Fruit fly (Drosophila melanogaster) whole organism, embryonic: ENCODE measurements around the gene CG2157.

Experiments used
- Atf-2 ChIP-seq: fragments of 200-800 bp; sonication (Bioruptor generic); optimal IDR thresholded peaks from 2 replicates; lab custom pipeline; 2016; ENCODE audit warnings: missing biosample characterization, missing genetic modification characterization
- Atf6 ChIP-seq: fragments of 200-800 bp; sonication (Bioruptor generic); IDR thresholded peaks from 2 replicates; pipeline ENCODE4 v1.3.6; 2022; ENCODE audit warnings: missing biosample characterization, missing genetic modification characterization
- Blimp-1 ChIP-seq: fragments of 200-800 bp; sonication (Bioruptor generic); optimal IDR thresholded peaks from 3 replicates; lab custom pipeline; 2018; ENCODE audit warnings: missing biosample characterization, missing genetic modification characterization, mild to moderate bottlenecking, moderate library complexity, missing genetic modification reagents
- CG11093 ChIP-seq: fragments of 200-800 bp; sonication (Bioruptor generic); IDR thresholded peaks from 3 replicates; pipeline ENCODE4 v1.3.6; 2022; ENCODE audit warnings: missing biosample characterization, missing genetic modification characterization
- CG12391 ChIP-seq: fragments of 200-800 bp; sonication (Bioruptor generic); optimal IDR thresholded peaks from 3 replicates; lab custom pipeline; 2018; ENCODE audit warnings: missing biosample characterization, mild to moderate bottlenecking, missing genetic modification characterization, moderate library complexity
- CG15269 ChIP-seq: fragments of 200-800 bp; sonication (Bioruptor generic); optimal IDR thresholded peaks from 2 replicates; lab custom pipeline; 2018; ENCODE audit warnings: missing biosample characterization, mild to moderate bottlenecking, missing genetic modification characterization, moderate library complexity
- CG1603 ChIP-seq: fragments of 200-800 bp; sonication (Bioruptor generic); optimal IDR thresholded peaks from 2 replicates; lab custom pipeline; 2019; ENCODE audit warnings: missing biosample characterization, mild to moderate bottlenecking, missing genetic modification characterization, moderate library complexity
- CG18011 ChIP-seq: fragments of 200-800 bp; sonication (Bioruptor generic); optimal IDR thresholded peaks from 2 replicates; lab custom pipeline; 2017; ENCODE audit warnings: missing biosample characterization, missing genetic modification characterization, mild to moderate bottlenecking, moderate library complexity, missing genotype
- CG2120 ChIP-seq: fragments of 200-800 bp; sonication (Bioruptor generic); optimal IDR thresholded peaks from 3 replicates; lab custom pipeline; 2016; ENCODE audit warnings: missing biosample characterization, missing genetic modification characterization
- CG2129 ChIP-seq: fragments of 200-800 bp; sonication (Bioruptor generic); IDR thresholded peaks from 2 replicates; pipeline ENCODE4 v1.3.6; 2022; ENCODE audit warnings: missing biosample characterization, missing genetic modification characterization; ENCODE audit not compliant: partially characterized antibody
- CG3065 ChIP-seq: fragments of 200-800 bp; sonication (Bioruptor generic); optimal IDR thresholded peaks from 2 replicates; lab custom pipeline; 2016; ENCODE audit warnings: missing biosample characterization, missing genetic modification characterization
- CG32532 ChIP-seq: fragments of 200-800 bp; sonication (Bioruptor generic); IDR thresholded peaks from 2 replicates; pipeline ENCODE4 v1.3.6; 2022; ENCODE audit warnings: missing biosample characterization, missing genetic modification characterization
- CG32767 ChIP-seq: fragments of 200-800 bp; sonication (Bioruptor generic); IDR thresholded peaks from 2 replicates; pipeline ENCODE4 v1.3.6; 2022; ENCODE audit warnings: missing biosample characterization, missing genetic modification characterization
- CG3847 ChIP-seq: fragments of 200-800 bp; sonication (Bioruptor generic); IDR thresholded peaks from 2 replicates; pipeline ENCODE4 v1.3.6; 2022; ENCODE audit warnings: missing biosample characterization, missing genetic modification characterization
- CG4820 ChIP-seq: fragments of 200-800 bp; sonication (Bioruptor generic); optimal IDR thresholded peaks from 3 replicates; lab custom pipeline; 2016; ENCODE audit warnings: missing biosample characterization, missing genetic modification characterization
- CG6813 ChIP-seq: fragments of 200-800 bp; sonication (Bioruptor generic); optimal IDR thresholded peaks from 2 replicates; lab custom pipeline; 2017; ENCODE audit warnings: missing biosample characterization, missing genetic modification characterization, mild to moderate bottlenecking, moderate library complexity, missing genetic modification reagents
- CG8944 ChIP-seq: fragments of 200-800 bp; sonication (Bioruptor generic); optimal IDR thresholded peaks from 3 replicates; lab custom pipeline; 2016; ENCODE audit warnings: missing biosample characterization, missing genetic modification characterization
- CHES-1-like ChIP-seq: fragments of 200-800 bp; sonication (Bioruptor generic); optimal IDR thresholded peaks from 2 replicates; lab custom pipeline; 2016; ENCODE audit warnings: missing biosample characterization, missing genetic modification characterization
- D ChIP-seq, 2 experiments: fragments of 200-800 bp in 1 of 2; fragments of >200 bp in 1 of 2; sonication (Bioruptor generic) in 1 of 2; optimal IDR thresholded peaks; 2 replicates in 1 of 2; 3 replicates in 1 of 2; lab custom pipeline; 2017; ENCODE audit warnings: mild to moderate bottlenecking in 1 of 2, missing biosample characterization in 1 of 2, missing genetic modification characterization in 1 of 2, missing genetic modification reagents in 1 of 2
- Dek ChIP-seq: fragments of 200-800 bp; sonication (Bioruptor generic); optimal IDR thresholded peaks from 3 replicates; lab custom pipeline; 2019; ENCODE audit warnings: missing biosample characterization, mild to moderate bottlenecking, missing genetic modification characterization, moderate library complexity
- GATAe ChIP-seq: fragments of 200-800 bp; sonication (Bioruptor generic); conservative IDR thresholded peaks from 2 replicates; pipeline ENCODE4 v1.3.6; 2022; ENCODE audit warnings: missing biosample characterization, missing genetic modification characterization
- H2.0 ChIP-seq: fragments of 200-800 bp; sonication (Bioruptor generic); IDR thresholded peaks from 2 replicates; pipeline ENCODE4 v1.3.6; 2022; ENCODE audit warnings: missing biosample characterization, missing genetic modification characterization
- Mrtf ChIP-seq: fragments of 200-800 bp; sonication (Bioruptor generic); IDR thresholded peaks from 3 replicates; pipeline ENCODE4 v1.3.6; 2022; ENCODE audit warnings: missing biosample characterization, missing genetic modification characterization
- Nf-YB ChIP-seq: fragments of 200-800 bp; sonication (Bioruptor generic); optimal IDR thresholded peaks from 3 replicates; lab custom pipeline; 2019; ENCODE audit warnings: missing biosample characterization, mild to moderate bottlenecking, missing genetic modification characterization, moderate library complexity
- Sox102F ChIP-seq: fragments of 200-800 bp; sonication (Bioruptor generic); optimal IDR thresholded peaks from 2 replicates; lab custom pipeline; 2018; ENCODE audit warnings: missing biosample characterization, mild to moderate bottlenecking, missing genetic modification characterization, moderate library complexity
- Usf ChIP-seq: fragments of 200-800 bp; sonication (Bioruptor generic); optimal IDR thresholded peaks from 2 replicates; lab custom pipeline; 2017; ENCODE audit warnings: missing genotype, missing biosample characterization, missing genetic modification characterization
- Xbp1 ChIP-seq: fragments of 200-800 bp; sonication (Bioruptor generic); optimal IDR thresholded peaks from 3 replicates; lab custom pipeline; 2016; ENCODE audit warnings: missing biosample characterization, mild to moderate bottlenecking, missing genetic modification characterization
- chinmo ChIP-seq: fragments of 200-800 bp; sonication (Bioruptor generic); IDR thresholded peaks from 4 replicates; pipeline ENCODE4 v1.3.6; 2022; ENCODE audit warnings: missing biosample characterization, missing genetic modification characterization; ENCODE audit not compliant: partially characterized antibody
- crp ChIP-seq, 2 experiments: fragments of 200-800 bp; sonication (Bioruptor generic); optimal IDR thresholded peaks; 2 replicates in 1 of 2; 3 replicates in 1 of 2; lab custom pipeline; 2017; ENCODE audit warnings: missing biosample characterization in 2 of 2, missing genetic modification characterization in 2 of 2, mild to moderate bottlenecking in 1 of 2, moderate library complexity in 1 of 2
- cwo ChIP-seq: fragments of 200-800 bp; sonication (Bioruptor generic); optimal IDR thresholded peaks from 3 replicates; lab custom pipeline; 2017; ENCODE audit warnings: missing biosample characterization, missing genetic modification characterization, mild to moderate bottlenecking, moderate library complexity, missing genetic modification reagents
- grn ChIP-seq: fragments of 200-800 bp; sonication (Bioruptor generic); optimal IDR thresholded peaks from 3 replicates; lab custom pipeline; 2017; ENCODE audit warnings: missing biosample characterization, missing genetic modification characterization
- jing ChIP-seq: fragments of 200-800 bp; sonication (Bioruptor generic); optimal IDR thresholded peaks from 2 replicates; lab custom pipeline; 2018; ENCODE audit warnings: missing biosample characterization, mild to moderate bottlenecking, missing genetic modification characterization
- jumu ChIP-seq: fragments of 200-800 bp; sonication (Bioruptor generic); optimal IDR thresholded peaks from 3 replicates; lab custom pipeline; 2016; ENCODE audit warnings: missing biosample characterization, missing genetic modification characterization
- mirr ChIP-seq: fragments of 200-800 bp; sonication (Bioruptor generic); optimal IDR thresholded peaks from 3 replicates; lab custom pipeline; 2018; ENCODE audit warnings: missing biosample characterization, mild to moderate bottlenecking, missing genetic modification characterization
- nau ChIP-seq: fragments of 200-800 bp; sonication (Bioruptor generic); optimal IDR thresholded peaks from 3 replicates; lab custom pipeline; 2017; ENCODE audit warnings: missing biosample characterization, mild to moderate bottlenecking, missing genetic modification characterization, missing genetic modification reagents
- nmo ChIP-seq: fragments of 200-800 bp; sonication (Bioruptor generic); optimal IDR thresholded peaks from 2 replicates; lab custom pipeline; 2018; ENCODE audit warnings: missing biosample characterization, mild to moderate bottlenecking, missing genetic modification characterization, moderate library complexity
- odd ChIP-seq: fragments of 200-800 bp; sonication (Bioruptor generic); optimal IDR thresholded peaks from 2 replicates; lab custom pipeline; 2017; ENCODE audit warnings: missing biosample characterization, mild to moderate bottlenecking, missing genetic modification characterization
- onecut ChIP-seq: fragments of 200-800 bp; sonication (Bioruptor generic); IDR thresholded peaks from 2 replicates; pipeline ENCODE4 v1.3.6; 2022; ENCODE audit warnings: missing biosample characterization, missing genetic modification characterization
- ro ChIP-seq: fragments of 200-800 bp; sonication (Bioruptor generic); IDR thresholded peaks from 2 replicates; pipeline ENCODE4 v1.3.6; 2022; ENCODE audit warnings: missing biosample characterization, missing genetic modification characterization
- run ChIP-seq: fragments of 200-800 bp; sonication (Bioruptor generic); optimal IDR thresholded peaks from 3 replicates; lab custom pipeline; 2018; ENCODE audit warnings: missing biosample characterization, mild to moderate bottlenecking, missing genetic modification characterization
- sens ChIP-seq: fragments of 200-800 bp; sonication (Bioruptor generic); peaks from one replicate; lab custom pipeline; 2016; ENCODE audit warnings: missing biosample characterization, missing genetic modification characterization
- slou ChIP-seq: fragments of 200-800 bp; sonication (Bioruptor generic); optimal IDR thresholded peaks from 3 replicates; lab custom pipeline; 2016; ENCODE audit warnings: missing biosample characterization, missing genetic modification characterization
- sqz ChIP-seq: fragments of 200-800 bp; sonication (Bioruptor generic); optimal IDR thresholded peaks from 3 replicates; lab custom pipeline; 2018; ENCODE audit warnings: missing biosample characterization, mild to moderate bottlenecking, missing genetic modification characterization
- stwl ChIP-seq: fragments of 200-800 bp; sonication (Bioruptor generic); optimal IDR thresholded peaks from 3 replicates; lab custom pipeline; 2018; ENCODE audit warnings: missing biosample characterization, mild to moderate bottlenecking, missing genetic modification characterization, moderate library complexity
- vvl ChIP-seq: fragments of 200-800 bp; sonication (Bioruptor generic); IDR thresholded peaks from 2 replicates; pipeline ENCODE4 v1.3.6; 2022; ENCODE audit warnings: missing biosample characterization, missing genetic modification characterization
- zen ChIP-seq: fragments of 200-800 bp; sonication (Bioruptor generic); optimal IDR thresholded peaks from 3 replicates; lab custom pipeline; 2018; ENCODE audit warnings: missing biosample characterization, mild to moderate bottlenecking, missing genetic modification characterization, moderate library complexity
- zfh2 ChIP-seq: fragments of 200-800 bp; sonication (Bioruptor generic); optimal IDR thresholded peaks from 2 replicates; lab custom pipeline; 2016; ENCODE audit warnings: missing biosample characterization, missing genetic modification characterization

CG2157 gene

DNA sequence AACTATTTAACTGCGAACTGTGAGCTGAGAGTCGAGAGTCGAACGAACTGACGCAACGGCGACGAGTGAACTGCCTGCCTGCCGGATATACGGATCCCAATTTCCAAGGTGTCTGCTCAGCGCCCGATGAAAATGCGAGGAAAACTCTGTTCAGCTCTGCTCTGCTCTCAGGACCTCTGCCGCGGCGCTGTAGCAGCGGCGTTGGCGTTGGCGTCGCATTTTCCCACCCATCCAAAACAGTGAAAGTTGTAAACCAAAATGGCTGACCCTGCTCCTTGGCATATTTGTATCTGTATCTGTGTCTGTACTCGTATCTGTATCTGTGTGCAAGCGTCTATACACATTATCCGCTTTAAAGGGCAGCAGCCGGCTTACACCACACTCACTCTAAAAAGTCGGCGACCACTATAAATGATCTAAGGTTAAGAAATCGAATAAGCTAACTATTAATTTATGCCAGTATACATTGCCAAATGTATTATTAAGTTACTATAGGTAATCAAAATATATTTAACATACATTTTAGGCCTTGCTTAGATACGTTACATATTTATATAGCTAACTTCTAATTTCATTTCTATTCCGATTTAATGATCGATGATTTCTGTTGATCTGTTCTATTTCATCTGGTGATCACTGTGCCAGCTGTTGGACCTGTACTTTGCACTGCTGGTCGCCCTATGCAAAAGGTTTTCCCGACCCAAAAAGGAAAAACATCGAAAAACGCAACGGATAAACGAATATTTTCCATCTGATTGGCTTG is 46.2 kb upstream of the CG2157 start (continued):
- peak; percentile 29 for TF ChIP-seq nau (GFP tag; lab: Kevin White, UChicago)
- peak; percentile 95 for TF ChIP-seq sens (GFP tag; lab: Kevin White, UChicago)
- peak; percentile 13 for TF ChIP-seq Atf-2
- TF ChIP-seq vvl, result peak; percentile 52; the same call in 1 of the 2 replicates
- TF ChIP-seq ro (GFP tag; lab: Robert Waterston, UW), result no peak
- TF ChIP-seq cwo (GFP tag; lab: Kevin White, UChicago), result peak; percentile 47
- TF ChIP-seq slou (GFP tag; lab: Kevin White, UChicago), result no peak
- TF ChIP-seq sqz (GFP tag; lab: Kevin White, UChicago), result peak; percentile 58
- 0 out of 2 replicates have a peak, but pooled peaks have one; percentile 31 for TF ChIP-seq CG3847 (GFP tag; lab: Robert Waterston, UW)
- TF ChIP-seq grn, result no peak
- TF ChIP-seq CG32532 (GFP tag; lab: Robert Waterston, UW), result no peak; the same call in 1 of the 2 replicates
- TF ChIP-seq CG15269, result peak; percentile 66
- TF ChIP-seq crp (GFP tag; optimal IDR thresholded peaks at IDR 0.05; lab: Kevin White, UChicago), result peak in 1 of 2 experiments; percentile 46
- peak; percentile 89 for TF ChIP-seq CG12391
- TF ChIP-seq stwl (tag; lab: Kevin White, UChicago), result peak; percentile 17
- peak; percentile 32 for TF ChIP-seq jing (GFP tag; lab: Kevin White, UChicago)
- TF ChIP-seq CG18011 (GFP tag; lab: Kevin White, UChicago), result no peak
- peak; percentile 83 for TF ChIP-seq nmo (GFP tag; lab: Kevin White, UChicago)
- TF ChIP-seq zfh2 (GFP tag; lab: Kevin White, UChicago), result no peak
- peak; percentile 24 for TF ChIP-seq CG3065 (GFP tag; lab: Kevin White, UChicago)
- peak; percentile 44 for TF ChIP-seq Usf (GFP tag; lab: Kevin White, UChicago)
- TF ChIP-seq mirr (GFP tag; lab: Kevin White, UChicago), result no peak
- peak; percentile 33; the same call in 1 of the 2 replicates for TF ChIP-seq H2.0 (GFP tag; lab: Robert Waterston, UW)
- no peak for TF ChIP-seq GATAe
- no peak for TF ChIP-seq D (optimal IDR thresholded peaks at IDR 0.05; lab: Kevin White, UChicago)
- TF ChIP-seq D (GFP tag; optimal IDR thresholded peaks at IDR 0.05; lab: Kevin White, UChicago), result peak; percentile 76
- TF ChIP-seq Atf6 (GFP tag; lab: Robert Waterston, UW), result peak; percentile 26; the same call in 1 of the 2 replicates
- TF ChIP-seq zen, result peak; percentile 92
- peak; percentile 68 for TF ChIP-seq Sox102F (GFP tag; lab: Kevin White, UChicago)
- peak; percentile 51 for TF ChIP-seq Dek (tag; lab: Kevin White, UChicago)
- TF ChIP-seq CG4820, result peak; percentile 55
- TF ChIP-seq CG8944 (GFP tag; lab: Kevin White, UChicago), result no peak
- TF ChIP-seq Nf-YB (GFP tag; lab: Kevin White, UChicago), result peak; percentile 74
- peak; percentile 47 for TF ChIP-seq odd (GFP tag; lab: Kevin White, UChicago)
- peak; percentile 26 for TF ChIP-seq run
- peak; percentile 66 for TF ChIP-seq Blimp-1
- TF ChIP-seq CG6813 (GFP tag; lab: Kevin White, UChicago), result peak; percentile 33
- peak; percentile 32 for TF ChIP-seq jumu (GFP tag; lab: Kevin White, UChicago)
- TF ChIP-seq CG2129 (GFP tag; lab: Robert Waterston, UW), result no peak
- peak; percentile 43 for TF ChIP-seq Xbp1
- no peak for TF ChIP-seq chinmo (GFP tag; lab: Robert Waterston, UW)
- TF ChIP-seq Mrtf (GFP tag; lab: Robert Waterston, UW), result 0 out of 3 replicates have a peak, but pooled peaks have one; percentile 25
- TF ChIP-seq onecut (GFP tag; lab: Robert Waterston, UW), result peak; percentile 25
- peak; percentile 76 for TF ChIP-seq CG1603 (tag; lab: Kevin White, UChicago)
- TF ChIP-seq CHES-1-like (GFP tag; lab: Kevin White, UChicago), result no peak
- TF ChIP-seq CG11093 (GFP tag; lab: Robert Waterston, UW), result 0 out of 3 replicates have a peak, but pooled peaks have one; percentile 30
- peak; percentile 66 for TF ChIP-seq CG2120 (GFP tag; lab: Kevin White, UChicago)
- 0 out of 2 replicates have a peak, but pooled peaks have one; percentile 52 for TF ChIP-seq CG32767
